Fruit fly (Drosophila melanogaster) whole organism, embryonic: ENCODE measurements around the gene Polr3A.

Source experiments
- Atf-2 ChIP-seq: fragments of 200-800 bp; sonication (Bioruptor generic); optimal IDR thresholded peaks from 2 replicates; lab custom pipeline; 2016; ENCODE audit warnings: missing biosample characterization, missing genetic modification characterization
- Atf3 ChIP-seq: fragments of 200-800 bp; sonication (Bioruptor generic); optimal IDR thresholded peaks from 3 replicates; lab custom pipeline; 2016; ENCODE audit warnings: missing biosample characterization, missing genetic modification characterization
- Bdp1 ChIP-seq: fragments of 200-800 bp; sonication (Bioruptor generic); optimal IDR thresholded peaks from 3 replicates; lab custom pipeline; 2016; ENCODE audit warnings: missing biosample characterization, missing genetic modification characterization
- CG10209 ChIP-seq: fragments of 200-800 bp; sonication (Bioruptor generic); optimal IDR thresholded peaks from 3 replicates; lab custom pipeline; 2017; ENCODE audit warnings: missing biosample characterization, mild to moderate bottlenecking, missing genetic modification characterization, missing genetic modification reagents
- CG11560 ChIP-seq: fragments of 200-800 bp; sonication (Bioruptor generic); IDR thresholded peaks from 3 replicates; pipeline ENCODE4 v1.3.6; 2022; ENCODE audit warnings: missing biosample characterization, missing genetic modification characterization
- CG11696 ChIP-seq: fragments of 200-800 bp; sonication (Bioruptor generic); IDR thresholded peaks from 2 replicates; pipeline ENCODE4 v1.3.6; 2022; ENCODE audit warnings: missing biosample characterization, missing genetic modification characterization
- CG12659 ChIP-seq: fragments of 200-800 bp; sonication (Bioruptor generic); optimal IDR thresholded peaks from 3 replicates; lab custom pipeline; 2017; ENCODE audit warnings: mild to moderate bottlenecking, missing biosample characterization, missing genetic modification reagents, missing genetic modification characterization
- CG12744 ChIP-seq: fragments of 200-800 bp; sonication (Bioruptor generic); optimal IDR thresholded peaks from 2 replicates; lab custom pipeline; 2016; ENCODE audit warnings: missing biosample characterization, missing genetic modification characterization
- CG15073 ChIP-seq: fragments of 200-800 bp; sonication (Bioruptor generic); optimal IDR thresholded peaks from 2 replicates; lab custom pipeline; 2016; ENCODE audit warnings: missing biosample characterization, missing genetic modification characterization
- CG15696 ChIP-seq: fragments of 200-800 bp; sonication (Bioruptor generic); optimal IDR thresholded peaks from 2 replicates; lab custom pipeline; 2019; ENCODE audit warnings: missing biosample characterization, mild to moderate bottlenecking, missing genetic modification characterization, moderate library complexity
- CG1602 ChIP-seq: fragments of 200-800 bp; sonication (Bioruptor generic); optimal IDR thresholded peaks from 3 replicates; lab custom pipeline; 2016; ENCODE audit warnings: missing biosample characterization, missing genetic modification characterization
- CG1603 ChIP-seq: fragments of 200-800 bp; sonication (Bioruptor generic); optimal IDR thresholded peaks from 2 replicates; lab custom pipeline; 2019; ENCODE audit warnings: missing biosample characterization, mild to moderate bottlenecking, missing genetic modification characterization, moderate library complexity
- CG18011 ChIP-seq: fragments of 200-800 bp; sonication (Bioruptor generic); optimal IDR thresholded peaks from 2 replicates; lab custom pipeline; 2017; ENCODE audit warnings: missing biosample characterization, missing genetic modification characterization, mild to moderate bottlenecking, moderate library complexity, missing genotype
- CG2199 ChIP-seq: fragments of 200-800 bp; sonication (Bioruptor generic); IDR thresholded peaks from 3 replicates; pipeline ENCODE4 v1.3.6; 2022; ENCODE audit warnings: missing biosample characterization, missing genetic modification characterization
- CG3838 ChIP-seq: fragments of 200-800 bp; sonication (Bioruptor generic); optimal IDR thresholded peaks from 3 replicates; lab custom pipeline; 2016; ENCODE audit warnings: missing biosample characterization, missing genetic modification characterization
- CG3847 ChIP-seq: fragments of 200-800 bp; sonication (Bioruptor generic); IDR thresholded peaks from 2 replicates; pipeline ENCODE4 v1.3.6; 2022; ENCODE audit warnings: missing biosample characterization, missing genetic modification characterization
- CG4707 ChIP-seq: fragments of 200-800 bp; sonication (Bioruptor generic); optimal IDR thresholded peaks from 2 replicates; lab custom pipeline; 2018; ENCODE audit warnings: missing biosample characterization, mild to moderate bottlenecking, missing genetic modification characterization, moderate library complexity
- CG7372 ChIP-seq: fragments of 200-800 bp; sonication (Bioruptor generic); IDR thresholded peaks from 2 replicates; pipeline ENCODE4 v1.3.6; 2022; ENCODE audit warnings: missing biosample characterization, missing genetic modification characterization
- CG7786 ChIP-seq: fragments of 200-800 bp; sonication (Bioruptor generic); optimal IDR thresholded peaks from 2 replicates; lab custom pipeline; 2016; ENCODE audit warnings: missing biosample characterization, missing genetic modification characterization
- CG8290 ChIP-seq, 3 experiments: fragments of 200-800 bp; sonication (Bioruptor generic); optimal IDR thresholded peaks; 2 replicates each; lab custom pipeline; 2016 to 2019; ENCODE audit warnings: missing biosample characterization in 3 of 3, missing genetic modification characterization in 3 of 3, mild to moderate bottlenecking in 2 of 3, moderate library complexity in 1 of 3
- CG9437 ChIP-seq: fragments of 200-800 bp; sonication (Bioruptor generic); optimal IDR thresholded peaks from 2 replicates; lab custom pipeline; 2018; ENCODE audit warnings: missing biosample characterization, mild to moderate bottlenecking, missing genetic modification characterization
- D ChIP-seq, 2 experiments: fragments of 200-800 bp in 1 of 2; fragments of >200 bp in 1 of 2; sonication (Bioruptor generic) in 1 of 2; optimal IDR thresholded peaks; 2 replicates in 1 of 2; 3 replicates in 1 of 2; lab custom pipeline; 2017; ENCODE audit warnings: mild to moderate bottlenecking in 1 of 2, missing biosample characterization in 1 of 2, missing genetic modification characterization in 1 of 2, missing genetic modification reagents in 1 of 2
- Dip3 ChIP-seq: fragments of 200-800 bp; sonication (Bioruptor generic); optimal IDR thresholded peaks from 3 replicates; lab custom pipeline; 2016; ENCODE audit warnings: missing biosample characterization, missing genetic modification characterization
- Doc2 ChIP-seq: fragments of 200-800 bp; sonication (Bioruptor generic); IDR thresholded peaks from 2 replicates; pipeline ENCODE4 v1.3.6; 2022; ENCODE audit warnings: missing biosample characterization, missing genetic modification characterization
- Elba2 ChIP-seq: fragments of 200-800 bp; sonication (Bioruptor generic); optimal IDR thresholded peaks from 3 replicates; lab custom pipeline; 2016; ENCODE audit warnings: missing biosample characterization, missing genetic modification characterization
- HLH4C ChIP-seq: fragments of 200-800 bp; sonication (Bioruptor generic); IDR thresholded peaks from 3 replicates; pipeline ENCODE4 v1.3.6; 2022; ENCODE audit warnings: missing biosample characterization, missing genetic modification characterization; ENCODE audit not compliant: partially characterized antibody
- Max ChIP-seq: fragments of 200-800 bp; sonication (Bioruptor generic); optimal IDR thresholded peaks from 2 replicates; lab custom pipeline; 2016; ENCODE audit warnings: missing biosample characterization, mild to moderate bottlenecking, missing genetic modification characterization
- Oaz ChIP-seq: fragments of 200-800 bp; sonication (Bioruptor generic); IDR thresholded peaks from 2 replicates; pipeline ENCODE4 v1.3.6; 2022; ENCODE audit warnings: missing biosample characterization, missing genetic modification characterization
- Opbp ChIP-seq: fragments of 200-800 bp; sonication (Bioruptor generic); IDR thresholded peaks from 3 replicates; pipeline ENCODE4 v1.3.6; 2022; ENCODE audit warnings: missing biosample characterization, missing genetic modification characterization; ENCODE audit not compliant: partially characterized antibody
- Side ChIP-seq: fragments of 200-800 bp; sonication (Bioruptor generic); optimal IDR thresholded peaks from 2 replicates; lab custom pipeline; 2016; ENCODE audit warnings: missing biosample characterization, missing genetic modification characterization
- Sin3A ChIP-seq: fragments of >200 bp; optimal IDR thresholded peaks from 2 replicates; lab custom pipeline; 2018
- Sox100B ChIP-seq: fragments of 200-800 bp; sonication (Bioruptor generic); optimal IDR thresholded peaks from 3 replicates; lab custom pipeline; 2018; ENCODE audit warnings: missing biosample characterization, mild to moderate bottlenecking, missing genetic modification characterization
- Vsx1 ChIP-seq: fragments of 200-800 bp; sonication (Bioruptor generic); optimal IDR thresholded peaks from 2 replicates; lab custom pipeline; 2017; ENCODE audit warnings: missing biosample characterization, mild to moderate bottlenecking, missing genetic modification characterization, missing genetic modification reagents
- cg ChIP-seq: fragments of 200-800 bp; sonication (Bioruptor generic); optimal IDR thresholded peaks from 3 replicates; lab custom pipeline; 2019; ENCODE audit warnings: missing biosample characterization, mild to moderate bottlenecking, missing genetic modification characterization, moderate library complexity
- chn ChIP-seq: fragments of 200-800 bp; sonication (Bioruptor generic); optimal IDR thresholded peaks from 2 replicates; lab custom pipeline; 2016; ENCODE audit warnings: missing biosample characterization, missing genetic modification characterization
- crol ChIP-seq: fragments of 200-800 bp; sonication (Bioruptor generic); IDR thresholded peaks from 2 replicates; pipeline ENCODE4 v1.3.6; 2022; ENCODE audit warnings: missing biosample characterization, missing genetic modification characterization
- esg ChIP-seq: fragments of 200-800 bp; sonication (Bioruptor generic); conservative IDR thresholded peaks from 2 replicates; pipeline ENCODE4 v1.3.6; 2022; ENCODE audit warnings: missing biosample characterization, missing genetic modification characterization
- gcm ChIP-seq: fragments of 200-800 bp; sonication (Bioruptor generic); optimal IDR thresholded peaks from 2 replicates; lab custom pipeline; 2019; ENCODE audit warnings: missing biosample characterization, mild to moderate bottlenecking, missing genetic modification characterization, moderate library complexity
- her ChIP-seq: fragments of 200-800 bp; sonication (Bioruptor generic); optimal IDR thresholded peaks from 2 replicates; lab custom pipeline; 2016; ENCODE audit warnings: missing biosample characterization, missing genetic modification characterization
- hth ChIP-seq: fragments of >200 bp; optimal IDR thresholded peaks from 2 replicates; lab custom pipeline; 2017; ENCODE audit warnings: inconsistent platforms
- insv ChIP-seq, 2 experiments: fragments of 200-800 bp; sonication (Bioruptor generic); optimal IDR thresholded peaks; 3 replicates each; lab custom pipeline; 2016 to 2018; ENCODE audit warnings: missing biosample characterization in 2 of 2, missing genetic modification characterization in 2 of 2
- ken ChIP-seq: fragments of 200-800 bp; sonication (Bioruptor generic); IDR thresholded peaks from 3 replicates; pipeline ENCODE4 v1.3.6; 2022; ENCODE audit warnings: missing biosample characterization, missing genetic modification characterization
- nerfin-1 ChIP-seq: fragments of 200-800 bp; sonication (Bioruptor generic); optimal IDR thresholded peaks from 3 replicates; lab custom pipeline; 2019; ENCODE audit warnings: missing biosample characterization, mild to moderate bottlenecking, missing genetic modification characterization, moderate library complexity
- pan ChIP-seq, 4 experiments: fragments of >200 bp in 3 of 4; fragments of 200-800 bp in 1 of 4; sonication (Bioruptor generic) in 1 of 4; optimal IDR thresholded peaks in 3 of 4; IDR thresholded peaks in 1 of 4; 2 replicates each; pipeline versions ENCODE4 v1.3.6 to Lab custom; 2017 to 2022; ENCODE audit warnings: missing biosample characterization in 2 of 4, missing genetic modification characterization in 2 of 4, mixed read lengths in 1 of 4
- pros ChIP-seq: fragments of 200-800 bp; sonication (Bioruptor generic); optimal IDR thresholded peaks from 3 replicates; lab custom pipeline; 2019; ENCODE audit warnings: missing biosample characterization, mild to moderate bottlenecking, missing genetic modification characterization, moderate library complexity
- sd ChIP-seq: fragments of 200-800 bp; sonication (Bioruptor generic); optimal IDR thresholded peaks from 3 replicates; lab custom pipeline; 2018; ENCODE audit warnings: missing biosample characterization, mild to moderate bottlenecking, missing genetic modification characterization, moderate library complexity
- sens-2 ChIP-seq: fragments of 200-800 bp; sonication (Bioruptor generic); IDR thresholded peaks from 2 replicates; pipeline ENCODE4 v1.3.6; 2022; ENCODE audit warnings: missing biosample characterization, missing genetic modification characterization
- slbo ChIP-seq: fragments of 200-800 bp; sonication (Bioruptor generic); IDR thresholded peaks from 2 replicates; pipeline ENCODE4 v1.3.6; 2022; ENCODE audit warnings: missing biosample characterization, missing genetic modification characterization
- unpg ChIP-seq: fragments of 200-800 bp; sonication (Bioruptor generic); optimal IDR thresholded peaks from 3 replicates; lab custom pipeline; 2018; ENCODE audit warnings: missing biosample characterization, mild to moderate bottlenecking, missing genetic modification characterization, moderate library complexity
- zen2 ChIP-seq: fragments of 200-800 bp; sonication (Bioruptor generic); IDR thresholded peaks from 3 replicates; pipeline ENCODE4 v1.3.6; 2022; ENCODE audit warnings: missing biosample characterization, missing genetic modification characterization; ENCODE audit not compliant: partially characterized antibody

The Polr3A gene

DNA sequence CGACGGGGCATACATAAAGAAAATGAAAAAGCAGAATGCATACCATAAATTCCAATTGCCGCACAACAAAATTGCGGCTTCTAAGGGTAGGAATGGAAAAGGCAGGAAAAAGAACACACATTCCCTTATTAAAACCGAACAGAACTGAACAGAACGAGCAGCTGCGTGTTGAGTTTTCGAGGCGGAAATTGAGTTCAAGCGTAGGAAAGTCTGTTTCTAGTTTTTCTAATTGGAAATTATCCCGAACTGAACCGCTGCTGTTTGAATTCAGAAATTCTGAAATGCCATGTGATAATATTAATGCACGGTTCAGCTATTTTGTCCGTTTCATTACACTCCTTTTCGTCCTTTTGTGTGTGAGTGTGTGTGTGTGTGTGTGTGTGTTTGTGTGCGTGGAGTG is 54.1 kb downstream of the Polr3A start:
- TF ChIP-seq Max (GFP tag; lab: Kevin White, UChicago) = no peak
- peak; percentile 46 to 94 for TF ChIP-seq insv (GFP tag; optimal IDR thresholded peaks at IDR 0.05; lab: Kevin White, UChicago)
- no peak for TF ChIP-seq CG3847 (GFP tag; lab: Robert Waterston, UW)
- TF ChIP-seq CG8290 (GFP tag; optimal IDR thresholded peaks at IDR 0.05; lab: Kevin White, UChicago) = no peak
- no peak for TF ChIP-seq CG8290 (tag; optimal IDR thresholded peaks at IDR 0.05; lab: Kevin White, UChicago)
- TF ChIP-seq CG2199 (GFP tag; lab: Robert Waterston, UW) = peak; percentile 62; the same call in 2 of the 3 replicates
- no peak for TF ChIP-seq sens-2 (GFP tag; lab: Robert Waterston, UW)
- no peak for TF ChIP-seq CG9437 (GFP tag; lab: Kevin White, UChicago)
- no peak for TF ChIP-seq CG12659
- TF ChIP-seq CG4707 (GFP tag; lab: Kevin White, UChicago) = no peak
- no peak for TF ChIP-seq CG11696 (GFP tag; lab: Robert Waterston, UW)
- no peak for TF ChIP-seq CG1602 (GFP tag; lab: Kevin White, UChicago)
- TF ChIP-seq chn (GFP tag; lab: Kevin White, UChicago) = no peak
- TF ChIP-seq HLH4C = no peak
- no peak for TF ChIP-seq gcm (GFP tag; lab: Kevin White, UChicago)
- no peak for TF ChIP-seq hth (lab: Kevin White, UChicago)
- TF ChIP-seq pros (GFP tag; lab: Kevin White, UChicago) = peak; percentile 94
- TF ChIP-seq Sin3A (lab: Kevin White, UChicago) = no peak
- TF ChIP-seq crol (GFP tag; lab: Robert Waterston, UW) = no peak
- TF ChIP-seq nerfin-1 = peak; percentile 95
- TF ChIP-seq CG18011 = no peak
- TF ChIP-seq sd = peak; percentile 95
- no peak for TF ChIP-seq CG10209 (GFP tag; lab: Kevin White, UChicago)
- no peak for TF ChIP-seq CG7372 (GFP tag; lab: Robert Waterston, UW)
- no peak for TF ChIP-seq her
- TF ChIP-seq Bdp1 (GFP tag; lab: Kevin White, UChicago) = no peak
- TF ChIP-seq Dip3 (GFP tag; lab: Kevin White, UChicago) = no peak
- TF ChIP-seq CG7786 (GFP tag; lab: Kevin White, UChicago) = no peak
- TF ChIP-seq CG12744 = no peak
- no peak for TF ChIP-seq CG1603 (tag; lab: Kevin White, UChicago)
- no peak for TF ChIP-seq pan (optimal IDR thresholded peaks at IDR 0.05; lab: Kevin White, UChicago)
- TF ChIP-seq pan (GFP tag; optimal IDR thresholded peaks at IDR 0.05 in 1 of 2, IDR thresholded peaks at IDR 0.05 in 1 of 2) = no peak
- TF ChIP-seq ken (GFP tag; lab: Robert Waterston, UW) = no peak
- TF ChIP-seq cg = peak; percentile 60
- TF ChIP-seq Elba2 (GFP tag; lab: Kevin White, UChicago) = peak; percentile 78
- no peak for TF ChIP-seq Sox100B (GFP tag; lab: Kevin White, UChicago)
- TF ChIP-seq, all 482 proteins: peak for 7

DNA sequence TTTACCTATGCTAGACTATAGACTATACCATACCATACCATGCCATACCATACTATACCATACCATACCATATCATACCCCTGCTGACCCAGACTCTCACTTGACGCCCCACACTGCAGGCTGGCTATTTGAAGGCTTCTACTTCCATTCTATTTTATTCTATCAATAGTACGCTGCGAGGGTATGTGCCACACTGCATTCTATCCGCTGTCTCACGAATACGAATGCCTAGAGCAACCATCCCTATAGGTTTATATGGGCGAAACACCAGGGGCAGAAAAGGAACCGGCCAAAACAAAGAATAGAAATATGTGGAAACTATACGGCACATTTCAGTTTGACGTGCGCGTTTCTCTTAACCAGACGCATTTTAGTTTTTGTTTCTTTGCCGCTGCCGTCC is 55.1 kb downstream of the Polr3A start:
- TF ChIP-seq Side (GFP tag; lab: Kevin White, UChicago) (no peak), sd (peak; percentile 89), nerfin-1 (peak; percentile 90), Doc2 (no peak), Atf3 (no peak), CG15073 (GFP tag; lab: Kevin White, UChicago) (no peak), CG2199 (GFP tag; lab: Robert Waterston, UW) (peak; percentile 96; the same call in 2 of the 3 replicates), Vsx1 (GFP tag; lab: Kevin White, UChicago) (no peak), D (optimal IDR thresholded peaks at IDR 0.05; lab: Kevin White, UChicago) (peak; percentile 28), D (GFP tag; optimal IDR thresholded peaks at IDR 0.05; lab: Kevin White, UChicago) (no peak), pros (GFP tag; lab: Kevin White, UChicago) (peak; percentile 56), CG3838 (GFP tag; lab: Kevin White, UChicago) (no peak), unpg (no peak), Atf-2 (GFP tag; lab: Kevin White, UChicago) (no peak), esg (GFP tag; lab: Robert Waterston, UW) (no peak), CG11560 (tag; lab: Robert Waterston, UW) (no peak), Oaz (GFP tag; lab: Robert Waterston, UW) (no peak), CG15696 (tag; lab: Kevin White, UChicago) (peak; percentile 25), zen2 (GFP tag; lab: Robert Waterston, UW) (no peak), cg (no peak), slbo (GFP tag; lab: Robert Waterston, UW) (no peak), Opbp (GFP tag; lab: Robert Waterston, UW) (peak; percentile 37; the same call in 2 of the 3 replicates)
